Fruit fly (Drosophila melanogaster): ENCODE data around the gene Grp170.

The Grp170 gene

DNA sequence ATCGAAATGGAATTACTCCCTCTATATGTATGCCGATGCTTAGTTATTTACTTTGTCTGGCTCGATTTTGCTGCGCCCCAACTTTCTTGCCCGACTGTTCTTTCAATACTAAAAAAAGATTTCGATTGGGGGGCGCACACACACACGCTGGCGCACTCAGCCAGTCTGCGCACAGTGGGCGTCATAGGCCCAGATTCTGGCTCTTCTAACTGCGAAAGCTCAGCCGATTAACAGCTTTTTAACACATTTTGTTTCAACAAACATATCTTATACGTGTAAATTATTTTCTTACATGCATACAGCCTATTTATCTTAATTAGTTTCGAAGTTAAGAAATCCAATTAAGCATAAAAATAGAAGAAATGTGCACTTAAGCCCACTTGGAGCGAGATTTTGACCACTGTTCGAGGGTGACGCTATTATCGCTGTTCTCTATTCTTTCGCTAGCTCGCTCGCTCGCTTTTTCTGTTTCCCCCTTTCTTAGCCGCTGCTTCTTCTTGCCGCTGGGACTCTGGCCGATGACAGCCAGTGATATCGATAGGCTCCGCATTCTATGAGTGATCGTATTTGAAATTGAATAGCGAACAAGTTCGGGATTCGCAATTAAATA lies 52.6 kb downstream of the Grp170 start, which contains the start of gene Vinc (continued):
- TF ChIP-seq CG32767 (GFP tag; IDR thresholded peaks at IDR 0.05) (peak; percentile 59; the same call in 1 of the 2 replicates), CG10565 (GFP tag; optimal IDR thresholded peaks at IDR 0.05) (no peak), sob (GFP tag; IDR thresholded peaks at IDR 0.05) (peak; percentile 82), CG8388 (GFP tag; optimal IDR thresholded peaks at IDR 0.05) (peak; percentile 49), salm (tag; optimal IDR thresholded peaks at IDR 0.05) (peak; percentile 48), slp2 (GFP tag; optimal IDR thresholded peaks at IDR 0.05) (peak; percentile 85), CG18619 (GFP tag; optimal IDR thresholded peaks at IDR 0.05) (peak; percentile 83), CG13123 (GFP tag; optimal IDR thresholded peaks at IDR 0.05) (peak; percentile 49), CG5953 (GFP tag; IDR thresholded peaks at IDR 0.05) (peak; percentile 61), exex (tag; optimal IDR thresholded peaks at IDR 0.05) (peak; percentile 83), emc (GFP tag; optimal IDR thresholded peaks at IDR 0.05) (peak; percentile 70), her (GFP tag; optimal IDR thresholded peaks at IDR 0.05) (peak; percentile 80), nau (GFP tag; optimal IDR thresholded peaks at IDR 0.05) (no peak), inv (GFP tag; IDR thresholded peaks at IDR 0.05; ENCODE audit: partially characterized antibody) (no peak), pan (optimal IDR thresholded peaks at IDR 0.05) (no peak), pan (GFP tag; optimal IDR thresholded peaks at IDR 0.05 in 1 of 2, IDR thresholded peaks at IDR 0.05 in 1 of 2) (peak in 1 of 2 experiments; percentile 75), MESR4 (GFP tag; optimal IDR thresholded peaks at IDR 0.05) (no peak), CG4328 (GFP tag; optimal IDR thresholded peaks at IDR 0.05) (peak; percentile 92), Hr51 (GFP tag; optimal IDR thresholded peaks at IDR 0.05) (peak in 1 of 2 experiments; percentile 38), NfI (GFP tag; optimal IDR thresholded peaks at IDR 0.05) (peak; percentile 83), Sin3A (optimal IDR thresholded peaks at IDR 0.05) (no peak), CG10274 (GFP tag; optimal IDR thresholded peaks at IDR 0.05) (peak; percentile 82), abd-A (tag; optimal IDR thresholded peaks at IDR 0.05) (no peak), unc-4 (GFP tag; IDR thresholded peaks at IDR 0.05; ENCODE audit: partially characterized antibody) (no peak), gsb-n (tag; optimal IDR thresholded peaks at IDR 0.05) (no peak), shn (GFP tag; optimal IDR thresholded peaks at IDR 0.05) (peak; percentile 83), CG8924 (tag; optimal IDR thresholded peaks at IDR 0.05) (peak; percentile 76), CG14441 (GFP tag; IDR thresholded peaks at IDR 0.05) (peak; percentile 84), dati (GFP tag; IDR thresholded peaks at IDR 0.05) (no peak), hth (optimal IDR thresholded peaks at IDR 0.05) (no peak), CG13296 (GFP tag; optimal IDR thresholded peaks at IDR 0.05) (peak; percentile 96), CG7745 (tag; optimal IDR thresholded peaks at IDR 0.05) (no peak), CHES-1-like (GFP tag; optimal IDR thresholded peaks at IDR 0.05) (peak; percentile 58), PHDP (tag; optimal IDR thresholded peaks at IDR 0.05) (no peak), mirr (GFP tag; optimal IDR thresholded peaks at IDR 0.05) (peak; percentile 91), CG4617 (GFP tag; optimal IDR thresholded peaks at IDR 0.05; ENCODE audit: borderline replicate concordance) (peak; percentile 14), Sox102F (GFP tag; optimal IDR thresholded peaks at IDR 0.05) (no peak), lov (optimal IDR thresholded peaks at IDR 0.05) (no peak), lov (GFP tag; IDR thresholded peaks at IDR 0.05) (peak; percentile 67; the same call in 1 of the 3 replicates), bigmax (GFP tag; optimal IDR thresholded peaks at IDR 0.05) (no peak), CG6791 (GFP tag; IDR thresholded peaks at IDR 0.05; ENCODE audit: partially characterized antibody) (peak; percentile 53; the same call in 1 of the 3 replicates), CG8765 (GFP tag; IDR thresholded peaks at IDR 0.05) (peak; percentile 50; the same call in 1 of the 2 replicates), CG1602 (GFP tag; optimal IDR thresholded peaks at IDR 0.05) (peak; percentile 60)

Measured in whole organism, embryonic.